Worm (Caenorhabditis elegans) whole organism, midembryonic: ENCODE results near the gene glrx-21.

Experiments
- flt-1 ChIP-seq: fragments of 200-800 bp; sonication (Bioruptor generic); IDR thresholded peaks from 2 replicates; pipeline ENCODE4 v1.3.6; 2022; ENCODE audit warnings: missing genetic modification characterization, missing compliant biosample characterization
- med-1 ChIP-seq: sonication (generic microtip); optimal IDR thresholded peaks from 2 replicates; lab custom pipeline; 2017; ENCODE audit warnings: missing genetic modification characterization, mild to moderate bottlenecking, missing compliant biosample characterization, antibody characterized with exemption, missing genetic modification reagents; ENCODE audit not compliant: insufficient read depth
- ref-1 ChIP-seq: fragments of 200-800 bp; sonication (Bioruptor generic); conservative IDR thresholded peaks from 2 replicates; pipeline ENCODE4 v1.3.6; 2022; ENCODE audit warnings: missing genetic modification reagents, missing genetic modification characterization, missing compliant biosample characterization
- tab-1 ChIP-seq: fragments of 200-800 bp; sonication (Bioruptor generic); IDR thresholded peaks from 2 replicates; pipeline ENCODE4 v1.3.6; 2022; ENCODE audit warnings: missing genetic modification characterization, missing compliant biosample characterization
- ztf-29 ChIP-seq: fragments of 200-800 bp; sonication (Bioruptor generic); IDR thresholded peaks from 2 replicates; pipeline ENCODE4 v1.3.6; 2022; ENCODE audit warnings: missing genetic modification reagents, missing genetic modification characterization, missing compliant biosample characterization

DNA sequence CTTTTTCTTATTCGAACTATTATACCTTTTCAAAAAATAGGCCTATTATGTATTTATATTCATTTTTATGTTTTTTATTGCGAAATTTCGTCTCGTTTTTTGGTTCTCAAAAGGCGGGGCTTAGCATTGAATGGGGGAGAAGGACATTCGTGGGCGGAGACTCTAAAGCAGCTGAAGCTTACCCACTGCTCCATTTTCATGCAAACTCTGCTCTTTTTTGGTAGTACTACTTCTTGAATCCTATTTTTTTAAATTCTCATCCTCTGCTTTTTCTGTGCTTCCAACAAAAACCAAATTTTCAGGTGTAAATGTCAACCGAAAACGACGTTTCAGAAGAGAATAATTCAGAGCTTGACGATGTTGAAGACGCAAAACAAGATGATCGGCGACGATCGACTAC lies 4.5 kb downstream of the glrx-21 start, which contains the start of gene ZK121.2:
- TF ChIP-seq flt-1 (GFP tag; lab: Robert Waterston, UW) = no peak
- TF ChIP-seq ref-1 (GFP tag; lab: Robert Waterston, UW) = no peak
- no peak for TF ChIP-seq ztf-29 (GFP tag; lab: Robert Waterston, UW)
- no peak for TF ChIP-seq tab-1 (GFP tag; lab: Robert Waterston, UW)
- TF ChIP-seq med-1 (GFP tag; lab: Kevin White, UChicago) = no peak
